Worm (Caenorhabditis elegans): ENCODE results near the gene C37C3.2.

- TF ChIP-seq unc-62 (GFP tag; optimal IDR thresholded peaks at IDR 0.05), result no peak
- no peak for TF ChIP-seq nhr-237 (tag; optimal IDR thresholded peaks at IDR 0.05)
- TF ChIP-seq mab-5 (tag; optimal IDR thresholded peaks at IDR 0.05), result no peak
- no peak for TF ChIP-seq ceh-39 (tag; optimal IDR thresholded peaks at IDR 0.05)
- no peak for TF ChIP-seq elt-1 (tag; optimal IDR thresholded peaks at IDR 0.05; ENCODE audit: borderline replicate concordance, insufficient read depth)
- TF ChIP-seq M03D4.4 (tag; optimal IDR thresholded peaks at IDR 0.05), result no peak
- TF ChIP-seq blmp-1 (tag; optimal IDR thresholded peaks at IDR 0.05), result no peak
- no peak for TF ChIP-seq pha-4 (tag; optimal IDR thresholded peaks at IDR 0.05)
- TF ChIP-seq snpc-4 (tag; optimal IDR thresholded peaks at IDR 0.05), result no peak
- no peak for TF ChIP-seq nhr-12 (tag; optimal IDR thresholded peaks at IDR 0.05)
- no peak for TF ChIP-seq ceh-83 (GFP tag; optimal IDR thresholded peaks at IDR 0.05)
- no peak for TF ChIP-seq bed-3 (GFP tag; optimal IDR thresholded peaks at IDR 0.05)
- no peak for TF ChIP-seq cnd-1 (tag; optimal IDR thresholded peaks at IDR 0.05)
Observed at ce11 chrV:7878411-7878964, 22.7 kb downstream of the C37C3.2 start, which contains the start of gene F40A3.2.
